Worm (Caenorhabditis elegans) whole organism, L3 larva: ENCODE measurements around the gene dsl-5.

Experiments
- R02D3.7 ChIP-seq: fragments of 150-350 bp; optimal IDR thresholded peaks from 2 replicates; lab custom pipeline; 2014; ENCODE audit warnings: missing biosample characterization, missing genetic modification characterization
- ZK546.5 ChIP-seq: sonication (generic microtip); optimal IDR thresholded peaks from 2 replicates; lab custom pipeline; 2017; ENCODE audit warnings: missing biosample characterization, missing genetic modification characterization
- aly-2 ChIP-seq: fragments of 150-350 bp; optimal IDR thresholded peaks from 2 replicates; lab custom pipeline; 2014; ENCODE audit warnings: missing biosample characterization, missing genetic modification characterization
- ama-1 ChIP-seq: fragments of 150-350 bp; optimal IDR thresholded peaks from 2 replicates; lab custom pipeline; 2018
- ceh-82 ChIP-seq: fragments of 150-350 bp; optimal IDR thresholded peaks from 2 replicates; lab custom pipeline; 2014; ENCODE audit warnings: missing biosample characterization, missing genetic modification characterization
- fkh-10 ChIP-seq: sonication (generic microtip); optimal IDR thresholded peaks from 2 replicates; lab custom pipeline; 2017; ENCODE audit warnings: missing biosample characterization, missing genetic modification reagents, missing genetic modification characterization
- jun-1 ChIP-seq: fragments of 150-350 bp; optimal IDR thresholded peaks from 2 replicates; lab custom pipeline; 2014; ENCODE audit warnings: missing biosample characterization, missing genetic modification reagents, missing genetic modification characterization
- lin-15B ChIP-seq: fragments of 150-350 bp; optimal IDR thresholded peaks from 2 replicates; lab custom pipeline; 2014; ENCODE audit warnings: missing biosample characterization, missing genetic modification characterization
- lin-39 ChIP-seq: fragments of 150-350 bp; optimal IDR thresholded peaks from 2 replicates; lab custom pipeline; 2018; ENCODE audit warnings: missing biosample characterization, missing genetic modification reagents, missing genetic modification characterization
- nhr-12 ChIP-seq: fragments of 150-350 bp; optimal IDR thresholded peaks from 2 replicates; lab custom pipeline; 2014; ENCODE audit warnings: missing biosample characterization, missing genetic modification characterization
- nhr-237 ChIP-seq: fragments of 150-350 bp; optimal IDR thresholded peaks from 2 replicates; lab custom pipeline; 2014; ENCODE audit warnings: missing biosample characterization, missing genetic modification characterization
- skn-1 ChIP-seq: fragments of 150-350 bp; optimal IDR thresholded peaks from 2 replicates; lab custom pipeline; 2014; ENCODE audit warnings: missing biosample characterization, missing genetic modification characterization
- snpc-4 ChIP-seq: fragments of 150-350 bp; optimal IDR thresholded peaks from 2 replicates; lab custom pipeline; 2014; ENCODE audit warnings: missing biosample characterization, missing genetic modification characterization
- unc-62 ChIP-seq: fragments of 150-350 bp; sonication (generic microtip); optimal IDR thresholded peaks from 4 replicates; lab custom pipeline; 2014; ENCODE audit warnings: missing biosample characterization, missing genetic modification reagents, missing genetic modification characterization

DNA sequence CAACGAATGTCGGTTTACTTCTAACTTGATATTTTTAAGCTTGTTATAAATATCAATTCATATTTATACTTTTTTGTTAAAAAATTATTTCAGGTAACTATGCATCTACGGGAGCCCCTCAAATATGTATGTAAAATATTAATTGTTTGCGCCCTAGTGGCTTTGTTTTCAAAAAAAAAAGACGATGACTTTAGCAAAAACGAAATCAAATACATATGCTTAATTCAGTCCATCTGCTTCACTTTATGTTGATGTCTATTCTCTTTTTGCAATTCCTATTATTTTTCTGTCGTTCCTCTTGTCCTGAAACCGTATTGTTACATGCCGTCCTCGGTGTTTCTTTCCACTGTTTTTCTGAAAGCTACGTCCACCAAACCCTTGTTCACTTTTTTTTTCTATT lies 51.0 kb downstream of the dsl-5 start:
- no peak for TF ChIP-seq fkh-10 (GFP tag; lab: Kevin White, UChicago)
- TF ChIP-seq lin-39 (tag; lab: Kevin White, UChicago): no peak
- no peak for TF ChIP-seq aly-2
- TF ChIP-seq ceh-82: no peak
- no peak for TF ChIP-seq nhr-12 (tag; lab: Kevin White, UChicago)
- no peak for TF ChIP-seq ama-1 (lab: Kevin White, UChicago)
- TF ChIP-seq ZK546.5 (tag; lab: Kevin White, UChicago): no peak
- no peak for TF ChIP-seq lin-15B (tag; lab: Kevin White, UChicago)
- no peak for TF ChIP-seq R02D3.7
- TF ChIP-seq skn-1 (tag; lab: Kevin White, UChicago): no peak
- TF ChIP-seq jun-1 (tag; lab: Kevin White, UChicago): no peak
- no peak for TF ChIP-seq snpc-4 (tag; lab: Kevin White, UChicago)
- no peak for TF ChIP-seq unc-62 (GFP tag; lab: Kevin White, UChicago)
- no peak for TF ChIP-seq nhr-237 (tag; lab: Kevin White, UChicago)
